Fruit fly (Drosophila melanogaster): ENCODE data around the gene CG46435.

CG46435 gene

dm6 chr3L:19512672-19513071, 32.2 kb upstream of the CG46435 start:
- no peak for TF ChIP-seq Bgb (GFP tag; IDR thresholded peaks at IDR 0.05; ENCODE audit: partially characterized antibody)
- TF ChIP-seq dysf (GFP tag; IDR thresholded peaks at IDR 0.05), result 0 out of 3 replicates have a peak, but pooled peaks have one; percentile 19
- no peak for TF ChIP-seq Tbp (GFP tag; optimal IDR thresholded peaks at IDR 0.05)
- no peak for TF ChIP-seq unpg (GFP tag; optimal IDR thresholded peaks at IDR 0.05)
- no peak for TF ChIP-seq ttk (GFP tag; IDR thresholded peaks at IDR 0.05)
- peak; percentile 64 for TF ChIP-seq Ets65A (GFP tag)
- no peak for TF ChIP-seq CG12744 (GFP tag; optimal IDR thresholded peaks at IDR 0.05)
- no peak for TF ChIP-seq luna (GFP tag; optimal IDR thresholded peaks at IDR 0.05)
- TF ChIP-seq CG10462 (GFP tag; optimal IDR thresholded peaks at IDR 0.05), result no peak
- no peak for TF ChIP-seq CG5245 (GFP tag; optimal IDR thresholded peaks at IDR 0.05)
- TF ChIP-seq bigmax (GFP tag; optimal IDR thresholded peaks at IDR 0.05), result no peak
- TF ChIP-seq peb (GFP tag; IDR thresholded peaks at IDR 0.05), result no peak
- TF ChIP-seq sc (optimal IDR thresholded peaks at IDR 0.05), result no peak
- no peak for TF ChIP-seq sc (GFP tag; optimal IDR thresholded peaks at IDR 0.05)
- 0 out of 2 replicates have a peak, but pooled peaks have one; percentile 32 for TF ChIP-seq Rfx (GFP tag; IDR thresholded peaks at IDR 0.05)
- no peak for TF ChIP-seq kah (GFP tag; optimal IDR thresholded peaks at IDR 0.05)
- TF ChIP-seq MBD-R2 (GFP tag; IDR thresholded peaks at IDR 0.05), result no peak
- TF ChIP-seq pho (GFP tag; optimal IDR thresholded peaks at IDR 0.05), result no peak
- no peak for TF ChIP-seq CG8290 (GFP tag; optimal IDR thresholded peaks at IDR 0.05)
- peak in 1 of 2 experiments; percentile 37 for TF ChIP-seq CG8290 (tag; optimal IDR thresholded peaks at IDR 0.05)
- TF ChIP-seq Med (GFP tag), result peak; percentile 65
- TF ChIP-seq CG18599 (GFP tag; optimal IDR thresholded peaks at IDR 0.05), result peak; percentile 16
- TF ChIP-seq slbo (GFP tag; IDR thresholded peaks at IDR 0.05), result peak; percentile 26; the same call in 1 of the 2 replicates
- 0 out of 3 replicates have a peak, but pooled peaks have one; percentile 10 for TF ChIP-seq ase (GFP tag; IDR thresholded peaks at IDR 0.05)
- 0 out of 2 replicates have a peak, but pooled peaks have one; percentile 11 for TF ChIP-seq gsb (GFP tag; IDR thresholded peaks at IDR 0.05)

dm6 chr3L:19516547-19516946, 28.4 kb upstream of the CG46435 start:
- TF ChIP-seq az2 (GFP tag; optimal IDR thresholded peaks at IDR 0.05) (peak; percentile 75), sna (GFP tag; IDR thresholded peaks at IDR 0.05; ENCODE audit: partially characterized antibody) (no peak), CG9215 (GFP tag; IDR thresholded peaks at IDR 0.05) (peak; percentile 80), CG6272 (GFP tag; IDR thresholded peaks at IDR 0.05) (peak; percentile 86), crol (GFP tag; IDR thresholded peaks at IDR 0.05) (no peak; the same call in 1 of the 2 replicates), ci (GFP tag; IDR thresholded peaks at IDR 0.05) (peak; percentile 96), CG1832 (GFP tag; optimal IDR thresholded peaks at IDR 0.05) (no peak), jumu (GFP tag; optimal IDR thresholded peaks at IDR 0.05) (peak; percentile 90), D19A (tag; optimal IDR thresholded peaks at IDR 0.05) (peak; percentile 62), CG7963 (GFP tag; IDR thresholded peaks at IDR 0.05; ENCODE audit: partially characterized antibody) (no peak), CG14860 (GFP tag; IDR thresholded peaks at IDR 0.05; ENCODE audit: partially characterized antibody) (0 out of 3 replicates have a peak, but pooled peaks have one; percentile 12), ttk (GFP tag; IDR thresholded peaks at IDR 0.05) (peak; percentile 96), sug (tag; optimal IDR thresholded peaks at IDR 0.05) (peak; percentile 82), CG7786 (GFP tag; optimal IDR thresholded peaks at IDR 0.05) (peak; percentile 71), Vsx1 (GFP tag; optimal IDR thresholded peaks at IDR 0.05) (peak; percentile 84), CG2199 (GFP tag; IDR thresholded peaks at IDR 0.05) (peak; percentile 98), Hr51 (GFP tag; optimal IDR thresholded peaks at IDR 0.05) (peak; percentile 69 to 77), onecut (GFP tag; IDR thresholded peaks at IDR 0.05) (peak; percentile 87), CG8359 (GFP tag; optimal IDR thresholded peaks at IDR 0.05; ENCODE audit: borderline replicate concordance) (peak; percentile 78), so (GFP tag; IDR thresholded peaks at IDR 0.05) (0 out of 3 replicates have a peak, but pooled peaks have one; percentile 65), CG12391 (tag; optimal IDR thresholded peaks at IDR 0.05) (peak; percentile 74), twi (tag; optimal IDR thresholded peaks at IDR 0.05) (peak; percentile 79), Lhr (GFP tag; optimal IDR thresholded peaks at IDR 0.05) (peak; percentile 83), CG1024 (GFP tag; IDR thresholded peaks at IDR 0.05) (peak; percentile 89), CG34224 (GFP tag; IDR thresholded peaks at IDR 0.05; ENCODE audit: partially characterized antibody) (no peak), dmrt11E (tag; optimal IDR thresholded peaks at IDR 0.05) (peak; percentile 79), danr (GFP tag; IDR thresholded peaks at IDR 0.05) (peak; percentile 80), zen2 (GFP tag; IDR thresholded peaks at IDR 0.05; ENCODE audit: partially characterized antibody) (no peak)

All from whole organism, embryonic.